Worm (Caenorhabditis elegans) whole organism, mixed stage, embryonic: ENCODE measurements around the gene str-31.
"Not testable (repeated sequence)": the region's sequence is repeated elsewhere in the genome, so short reads cannot be mapped to it uniquely, and the experiment has no call there.

Experiments used
- ceh-39 ChIP-seq: fragments of 150-350 bp; optimal IDR thresholded peaks from 2 replicates; lab custom pipeline; 2014; ENCODE audit warnings: missing biosample characterization, missing genetic modification characterization
- ces-1 ChIP-seq: fragments of 150-350 bp; optimal IDR thresholded peaks from 2 replicates; lab custom pipeline; 2014; ENCODE audit warnings: missing biosample characterization, missing genetic modification reagents, missing genetic modification characterization
- elt-3 ChIP-seq: fragments of 150-350 bp; optimal IDR thresholded peaks from 2 replicates; lab custom pipeline; 2014; ENCODE audit warnings: missing biosample characterization, missing genetic modification characterization
- nhr-237 ChIP-seq: fragments of 150-350 bp; optimal IDR thresholded peaks from 2 replicates; lab custom pipeline; 2014; ENCODE audit warnings: missing biosample characterization, missing genetic modification characterization
- nhr-76 ChIP-seq: sonication (generic microtip); optimal IDR thresholded peaks from 2 replicates; lab custom pipeline; 2017; ENCODE audit warnings: missing biosample characterization, missing genetic modification characterization
- sptf-1 ChIP-seq: sonication (generic microtip); optimal IDR thresholded peaks from 2 replicates; lab custom pipeline; 2017; ENCODE audit warnings: mild to moderate bottlenecking, missing genetic modification characterization, moderate library complexity, missing compliant biosample characterization
- unc-62 ChIP-seq: fragments of 150-350 bp; optimal IDR thresholded peaks from 2 replicates; lab custom pipeline; 2014; ENCODE audit warnings: missing biosample characterization, missing genetic modification reagents, missing genetic modification characterization

DNA sequence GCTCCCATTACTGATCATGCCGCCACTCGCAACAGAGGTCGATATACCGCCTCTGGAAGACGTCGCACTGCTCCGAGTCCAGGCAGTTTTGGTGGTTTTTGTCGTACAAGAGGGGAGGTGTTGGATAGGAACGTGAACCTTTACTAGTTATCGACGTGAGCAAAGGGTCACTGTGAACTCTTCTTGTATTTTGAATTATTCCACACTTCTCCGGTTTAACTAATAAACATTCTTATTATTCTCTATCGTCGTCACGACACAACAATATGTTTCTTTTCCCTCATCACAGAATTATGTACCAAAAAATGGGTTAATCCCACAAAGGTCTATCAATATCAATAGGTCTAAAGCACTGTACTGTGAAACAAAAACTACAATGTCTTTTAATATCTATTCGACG, 3.0 kb upstream of the str-31 start, which contains the start of gene nhr-171:
- TF ChIP-seq sptf-1 (tag; lab: Kevin White, UChicago); nhr-237 (tag; lab: Kevin White, UChicago); ceh-39 (tag; lab: Kevin White, UChicago); unc-62; nhr-76 (tag; lab: Kevin White, UChicago); elt-3; ces-1 (GFP tag; lab: Kevin White, UChicago): not testable (repeated sequence)
